Worm (Caenorhabditis elegans): ENCODE results near the gene nhr-45.

- no peak for TF ChIP-seq med-1 (GFP tag; optimal IDR thresholded peaks at IDR 0.05; ENCODE audit: insufficient read depth)
- no peak for TF ChIP-seq ztf-23 (GFP tag; IDR thresholded peaks at IDR 0.05)
- TF ChIP-seq cog-1 (tag; optimal IDR thresholded peaks at IDR 0.05), result no peak
- no peak for TF ChIP-seq ztf-29 (GFP tag; IDR thresholded peaks at IDR 0.05)
Observed at ce11 chrX:4623707-4624106, 36.4 kb downstream of the nhr-45 start.
